Worm (Caenorhabditis elegans): ENCODE measurements around the gene fbxb-33.

fbxb-33 gene

DNA sequence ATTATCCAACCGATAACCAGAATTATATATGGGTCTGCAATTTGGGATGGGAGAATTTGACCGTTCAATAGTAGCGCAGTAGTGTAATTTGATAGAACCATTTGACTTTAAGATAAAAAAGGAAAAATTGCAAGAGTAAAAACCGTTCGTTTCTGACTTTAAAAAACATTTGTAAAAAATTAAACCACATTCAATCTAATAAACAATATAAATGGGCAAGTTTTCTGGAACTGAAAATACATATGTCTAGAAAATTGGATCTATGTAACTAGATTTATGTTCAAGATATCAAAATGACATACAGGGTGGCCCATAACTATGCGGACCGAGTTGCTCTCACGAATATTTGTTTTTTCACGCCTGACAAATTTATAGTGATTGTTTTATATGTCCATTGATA, 47.5 kb downstream of the fbxb-33 start, which contains the start of gene srx-102:
TSS of gene srx-102 (minus strand) at position 101 of the 400 bp plus-strand sequence.
- TF ChIP-seq R02D3.7 (tag; optimal IDR thresholded peaks at IDR 0.05) (no peak), jun-1 (tag; optimal IDR thresholded peaks at IDR 0.05) (no peak), nhr-12 (tag; optimal IDR thresholded peaks at IDR 0.05) (no peak), ztf-11 (tag; optimal IDR thresholded peaks at IDR 0.05) (no peak), fos-1 (tag; optimal IDR thresholded peaks at IDR 0.05) (no peak), lsy-12 (tag; optimal IDR thresholded peaks at IDR 0.05) (no peak), snpc-4 (tag; optimal IDR thresholded peaks at IDR 0.05) (no peak), unc-39 (tag; optimal IDR thresholded peaks at IDR 0.05) (no peak), eor-1 (tag; optimal IDR thresholded peaks at IDR 0.05) (no peak), mml-1 (tag; optimal IDR thresholded peaks at IDR 0.05) (no peak), nhr-67 (tag; optimal IDR thresholded peaks at IDR 0.05) (no peak), sea-2 (GFP tag; optimal IDR thresholded peaks at IDR 0.05) (no peak), elt-3 (tag; optimal IDR thresholded peaks at IDR 0.05) (no peak), ceh-9 (tag; optimal IDR thresholded peaks at IDR 0.05) (no peak)

Data from whole organism, L3 larva.